Fruit fly (Drosophila melanogaster) whole organism, embryonic: ENCODE results near the gene fit.

Experiments
- Abd-B ChIP-seq: fragments of 200-800 bp; sonication (Bioruptor generic); optimal IDR thresholded peaks from 2 replicates; lab custom pipeline; 2018; ENCODE audit warnings: missing biosample characterization, mild to moderate bottlenecking, missing genetic modification characterization, moderate library complexity
- Adf1 ChIP-seq: fragments of 200-800 bp; sonication (Bioruptor generic); IDR thresholded peaks from 2 replicates; pipeline ENCODE4 v1.3.6; 2022; ENCODE audit warnings: missing biosample characterization, missing genetic modification characterization
- BEAF-32 ChIP-seq: fragments of 200-800 bp; sonication (Bioruptor generic); optimal IDR thresholded peaks from 3 replicates; lab custom pipeline; 2017; ENCODE audit warnings: missing biosample characterization, missing genetic modification characterization, mild to moderate bottlenecking, moderate library complexity, missing genetic modification reagents
- CG10209 ChIP-seq: fragments of 200-800 bp; sonication (Bioruptor generic); optimal IDR thresholded peaks from 3 replicates; lab custom pipeline; 2017; ENCODE audit warnings: missing biosample characterization, mild to moderate bottlenecking, missing genetic modification characterization, missing genetic modification reagents
- CG12071 ChIP-seq: fragments of 200-800 bp; sonication (Bioruptor generic); optimal IDR thresholded peaks from 3 replicates; lab custom pipeline; 2018; ENCODE audit warnings: missing biosample characterization, mild to moderate bottlenecking, missing genetic modification characterization
- CG12299 ChIP-seq: fragments of 200-800 bp; sonication (Bioruptor generic); optimal IDR thresholded peaks from 2 replicates; lab custom pipeline; 2018; ENCODE audit warnings: missing biosample characterization, mild to moderate bottlenecking, missing genetic modification characterization
- CG1233 ChIP-seq: fragments of 200-800 bp; sonication (Bioruptor generic); optimal IDR thresholded peaks from 4 replicates; lab custom pipeline; 2018; ENCODE audit warnings: missing biosample characterization, mild to moderate bottlenecking, missing genetic modification characterization
- CG13287 ChIP-seq: fragments of 200-800 bp; sonication (Bioruptor generic); IDR thresholded peaks from 2 replicates; pipeline ENCODE4 v1.3.6; 2022; ENCODE audit warnings: missing biosample characterization, missing genetic modification characterization; ENCODE audit not compliant: partially characterized antibody
- CG14667 ChIP-seq: fragments of 200-800 bp; sonication (Bioruptor generic); IDR thresholded peaks from 2 replicates; pipeline ENCODE4 v1.3.6; 2022; ENCODE audit warnings: missing biosample characterization, missing genetic modification characterization
- CG15696 ChIP-seq: fragments of 200-800 bp; sonication (Bioruptor generic); optimal IDR thresholded peaks from 2 replicates; lab custom pipeline; 2019; ENCODE audit warnings: missing biosample characterization, mild to moderate bottlenecking, missing genetic modification characterization, moderate library complexity
- CG17568 ChIP-seq: fragments of 200-800 bp; sonication (Bioruptor generic); optimal IDR thresholded peaks from 2 replicates; lab custom pipeline; 2018; ENCODE audit warnings: missing biosample characterization, mild to moderate bottlenecking, missing genetic modification characterization, moderate library complexity
- CG2199 ChIP-seq: fragments of 200-800 bp; sonication (Bioruptor generic); IDR thresholded peaks from 3 replicates; pipeline ENCODE4 v1.3.6; 2022; ENCODE audit warnings: missing biosample characterization, missing genetic modification characterization
- CG2678 ChIP-seq: fragments of 200-800 bp; sonication (Bioruptor generic); optimal IDR thresholded peaks from 3 replicates; lab custom pipeline; 2019; ENCODE audit warnings: missing biosample characterization, mild to moderate bottlenecking, missing genetic modification characterization, moderate library complexity
- CG30020 ChIP-seq: fragments of 200-800 bp; optimal IDR thresholded peaks from 2 replicates; lab custom pipeline; 2019; ENCODE audit warnings: missing biosample characterization, mild to moderate bottlenecking, missing genetic modification characterization, moderate library complexity
- CG30403 ChIP-seq: fragments of 200-800 bp; sonication (Bioruptor generic); optimal IDR thresholded peaks from 3 replicates; lab custom pipeline; 2016; ENCODE audit warnings: missing biosample characterization, missing genetic modification characterization
- CG31365 ChIP-seq: fragments of 200-800 bp; sonication (Bioruptor generic); optimal IDR thresholded peaks from 2 replicates; lab custom pipeline; 2018; ENCODE audit warnings: missing biosample characterization, mild to moderate bottlenecking, missing genetic modification characterization
- CG3281 ChIP-seq: fragments of 200-800 bp; sonication (Bioruptor generic); optimal IDR thresholded peaks from 3 replicates; lab custom pipeline; 2017; ENCODE audit warnings: missing biosample characterization, mild to moderate bottlenecking, missing genetic modification characterization
- CG33557 ChIP-seq: fragments of 200-800 bp; sonication (Bioruptor generic); optimal IDR thresholded peaks from 2 replicates; lab custom pipeline; 2019; ENCODE audit warnings: missing biosample characterization, mild to moderate bottlenecking, missing genetic modification characterization, moderate library complexity
- CG4424 ChIP-seq: fragments of 200-800 bp; sonication (Bioruptor generic); optimal IDR thresholded peaks from 3 replicates; lab custom pipeline; 2016; ENCODE audit warnings: missing biosample characterization, missing genetic modification characterization
- CG4854 ChIP-seq: fragments of 200-800 bp; sonication (Bioruptor generic); optimal IDR thresholded peaks from 2 replicates; lab custom pipeline; 2016; ENCODE audit warnings: missing biosample characterization, missing genetic modification characterization, inconsistent platforms
- CG7745 ChIP-seq: fragments of 200-800 bp; sonication (Bioruptor generic); optimal IDR thresholded peaks from 2 replicates; lab custom pipeline; 2018; ENCODE audit warnings: missing biosample characterization, mild to moderate bottlenecking, missing genetic modification characterization, moderate library complexity
- CG8089 ChIP-seq: fragments of 200-800 bp; sonication (Bioruptor generic); optimal IDR thresholded peaks from 3 replicates; lab custom pipeline; 2016; ENCODE audit warnings: missing biosample characterization, missing genetic modification characterization
- CG9437 ChIP-seq: fragments of 200-800 bp; sonication (Bioruptor generic); optimal IDR thresholded peaks from 2 replicates; lab custom pipeline; 2018; ENCODE audit warnings: missing biosample characterization, mild to moderate bottlenecking, missing genetic modification characterization
- CG9609 ChIP-seq: fragments of 200-800 bp; sonication (Bioruptor generic); optimal IDR thresholded peaks from 3 replicates; lab custom pipeline; 2016; ENCODE audit warnings: missing biosample characterization, missing genetic modification characterization
- CG9876 ChIP-seq: fragments of 200-800 bp; sonication (Bioruptor generic); optimal IDR thresholded peaks from 2 replicates; lab custom pipeline; 2016; ENCODE audit warnings: missing biosample characterization, missing genetic modification characterization
- Dip2 ChIP-seq: fragments of 200-800 bp; sonication (Bioruptor generic); IDR thresholded peaks from 2 replicates; pipeline ENCODE4 v1.3.6; 2022; ENCODE audit warnings: missing biosample characterization, missing genetic modification characterization
- Lpt ChIP-seq: fragments of >200 bp; optimal IDR thresholded peaks from 2 replicates; lab custom pipeline; 2018; ENCODE audit warnings: missing biosample characterization, missing genetic modification characterization
- MESR4 ChIP-seq: fragments of 200-800 bp; sonication (Bioruptor generic); optimal IDR thresholded peaks from 2 replicates; lab custom pipeline; 2018; ENCODE audit warnings: missing biosample characterization, mild to moderate bottlenecking, missing genetic modification characterization, moderate library complexity
- Nf-YA ChIP-seq: fragments of 200-800 bp; sonication (Bioruptor generic); IDR thresholded peaks from 2 replicates; pipeline ENCODE4 v1.3.6; 2022; ENCODE audit warnings: missing biosample characterization, missing genetic modification characterization
- Nf-YB ChIP-seq: fragments of 200-800 bp; sonication (Bioruptor generic); optimal IDR thresholded peaks from 3 replicates; lab custom pipeline; 2019; ENCODE audit warnings: missing biosample characterization, mild to moderate bottlenecking, missing genetic modification characterization, moderate library complexity
- Poxn ChIP-seq: fragments of 200-800 bp; sonication (Bioruptor generic); IDR thresholded peaks from 2 replicates; pipeline ENCODE4 v1.3.6; 2022; ENCODE audit warnings: missing biosample characterization, missing genetic modification characterization
- Tbp ChIP-seq: fragments of >200 bp; optimal IDR thresholded peaks from 2 replicates; lab custom pipeline; 2018; ENCODE audit warnings: missing biosample characterization, missing genetic modification characterization
- cas ChIP-seq: fragments of 200-800 bp; sonication (Bioruptor generic); IDR thresholded peaks from 2 replicates; pipeline ENCODE4 v1.3.6; 2022; ENCODE audit warnings: missing biosample characterization, missing genetic modification characterization
- chif ChIP-seq, 2 experiments: fragments of 200-800 bp; sonication (Bioruptor generic); optimal IDR thresholded peaks; 3 replicates each; lab custom pipeline; 2016; ENCODE audit warnings: missing biosample characterization in 2 of 2, missing genetic modification characterization in 2 of 2
- chm ChIP-seq: fragments of 200-800 bp; sonication (Bioruptor generic); IDR thresholded peaks from 2 replicates; pipeline ENCODE4 v1.3.6; 2022; ENCODE audit warnings: missing biosample characterization, missing genetic modification characterization
- dati ChIP-seq: fragments of 200-800 bp; sonication (Bioruptor generic); IDR thresholded peaks from 2 replicates; pipeline ENCODE4 v1.3.6; 2022; ENCODE audit warnings: missing biosample characterization, missing genetic modification characterization
- emc ChIP-seq: fragments of 200-800 bp; sonication (Bioruptor generic); optimal IDR thresholded peaks from 2 replicates; lab custom pipeline; 2016; ENCODE audit warnings: missing biosample characterization, missing genetic modification characterization
- fd64A ChIP-seq: fragments of 200-800 bp; sonication (Bioruptor generic); optimal IDR thresholded peaks from 3 replicates; lab custom pipeline; 2018; ENCODE audit warnings: missing biosample characterization, mild to moderate bottlenecking, missing genetic modification characterization
- gcm ChIP-seq: fragments of 200-800 bp; sonication (Bioruptor generic); optimal IDR thresholded peaks from 2 replicates; lab custom pipeline; 2019; ENCODE audit warnings: missing biosample characterization, mild to moderate bottlenecking, missing genetic modification characterization, moderate library complexity
- gsb ChIP-seq: fragments of 200-800 bp; sonication (Bioruptor generic); IDR thresholded peaks from 2 replicates; pipeline ENCODE4 v1.3.6; 2022; ENCODE audit warnings: missing biosample characterization, missing genetic modification characterization
- her ChIP-seq: fragments of 200-800 bp; sonication (Bioruptor generic); optimal IDR thresholded peaks from 2 replicates; lab custom pipeline; 2016; ENCODE audit warnings: missing biosample characterization, missing genetic modification characterization
- lab ChIP-seq: fragments of 200-800 bp; sonication (Bioruptor generic); optimal IDR thresholded peaks from 3 replicates; lab custom pipeline; 2017; ENCODE audit warnings: missing biosample characterization, missing genetic modification characterization, mild to moderate bottlenecking, moderate library complexity, missing genetic modification reagents
- lov ChIP-seq, 2 experiments: fragments of 200-800 bp in 1 of 2; fragments of >200 bp in 1 of 2; sonication (Bioruptor generic) in 1 of 2; IDR thresholded peaks in 1 of 2; optimal IDR thresholded peaks in 1 of 2; 2 replicates in 1 of 2; 3 replicates in 1 of 2; pipeline versions ENCODE4 v1.3.6 to Lab custom; 2017 to 2022; ENCODE audit warnings: missing biosample characterization in 1 of 2, missing genetic modification characterization in 1 of 2
- nom ChIP-seq: fragments of 200-800 bp; sonication (Bioruptor generic); optimal IDR thresholded peaks from 2 replicates; lab custom pipeline; 2017; ENCODE audit warnings: missing biosample characterization, missing genetic modification characterization, mild to moderate bottlenecking, moderate library complexity, missing genetic modification reagents
- schlank ChIP-seq: fragments of 200-800 bp; sonication (Bioruptor generic); optimal IDR thresholded peaks from 2 replicates; lab custom pipeline; 2018; ENCODE audit warnings: missing biosample characterization, mild to moderate bottlenecking, missing genetic modification characterization
- tap ChIP-seq: fragments of 200-800 bp; optimal IDR thresholded peaks from 3 replicates; lab custom pipeline; 2019; ENCODE audit warnings: missing biosample characterization, mild to moderate bottlenecking, missing genetic modification characterization, moderate library complexity
- vnd ChIP-seq: fragments of 200-800 bp; sonication (Bioruptor generic); IDR thresholded peaks from 3 replicates; pipeline ENCODE4 v1.3.6; 2022; ENCODE audit warnings: missing biosample characterization, missing genetic modification characterization; ENCODE audit not compliant: partially characterized antibody
- wdn ChIP-seq: fragments of 200-800 bp; sonication (Bioruptor generic); IDR thresholded peaks from 2 replicates; pipeline ENCODE4 v1.3.6; 2022; ENCODE audit warnings: missing biosample characterization, missing genetic modification characterization
- wek ChIP-seq: fragments of 200-800 bp; sonication (Bioruptor generic); optimal IDR thresholded peaks from 3 replicates; lab custom pipeline; 2018; ENCODE audit warnings: missing biosample characterization, mild to moderate bottlenecking, missing genetic modification characterization, moderate library complexity

The fit gene

DNA sequence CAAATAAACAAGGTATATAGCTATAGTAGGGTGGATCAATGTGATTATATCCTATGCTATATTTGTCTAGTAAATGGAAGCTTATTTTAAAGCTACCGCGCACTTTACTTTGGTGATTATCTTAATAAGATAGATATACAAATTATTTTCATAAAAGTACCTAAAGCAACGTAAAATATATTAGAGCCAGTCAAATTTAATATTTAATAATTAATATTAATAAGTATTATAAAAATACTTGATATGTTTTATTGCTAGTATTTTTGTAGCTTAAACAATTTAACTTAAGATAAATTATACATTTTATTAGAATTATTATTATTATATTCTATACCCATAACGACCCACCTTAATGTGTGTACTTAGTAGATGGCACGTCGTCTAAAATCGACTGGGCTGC, 44.6 kb downstream of the fit start (continued):
- TF ChIP-seq lab (GFP tag; lab: Kevin White, UChicago) (peak; percentile 42), CG10209 (GFP tag; lab: Kevin White, UChicago) (no peak), CG1233 (GFP tag; lab: Kevin White, UChicago) (peak; percentile 34), emc (GFP tag; lab: Kevin White, UChicago) (no peak), CG2199 (GFP tag; lab: Robert Waterston, UW) (no peak), CG4854 (GFP tag; lab: Kevin White, UChicago) (no peak), her (GFP tag; lab: Kevin White, UChicago) (no peak), CG9437 (GFP tag; lab: Kevin White, UChicago) (peak; percentile 6), Poxn (no peak), CG4424 (GFP tag; lab: Kevin White, UChicago) (peak; percentile 30)

DNA sequence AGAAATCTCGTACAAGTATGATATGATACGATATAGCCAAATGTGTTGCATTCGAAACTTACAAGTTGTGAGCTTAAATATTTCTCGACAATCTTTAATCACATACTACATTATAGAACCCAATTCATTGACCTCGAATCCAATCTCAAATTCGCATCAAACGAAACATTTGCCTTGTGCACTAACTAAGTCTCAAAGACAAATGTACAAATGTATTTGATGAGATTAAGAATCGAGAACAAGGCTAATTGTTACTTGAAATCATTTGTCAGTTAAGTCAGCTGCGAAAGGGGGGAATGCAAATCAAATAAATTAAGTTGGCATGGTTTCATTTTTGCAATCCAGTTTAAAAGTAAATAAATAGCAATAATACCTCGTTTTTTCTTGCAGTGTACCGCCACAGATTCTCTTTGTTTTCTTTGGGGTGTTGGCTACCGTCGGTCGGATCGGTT, 45.7 kb downstream of the fit start:
- TF ChIP-seq CG12299 (tag; lab: Kevin White, UChicago): no peak
- TF ChIP-seq schlank (tag; lab: Kevin White, UChicago): no peak
- peak; percentile 0 for TF ChIP-seq CG8089 (GFP tag; lab: Kevin White, UChicago)
- TF ChIP-seq gsb (GFP tag; lab: Robert Waterston, UW): no peak
- no peak for TF ChIP-seq Adf1 (GFP tag; lab: Robert Waterston, UW)
- peak; percentile 26 for TF ChIP-seq gcm (GFP tag; lab: Kevin White, UChicago)
- TF ChIP-seq CG13287: no peak
- TF ChIP-seq CG30020: no peak
- TF ChIP-seq CG31365 (tag; lab: Kevin White, UChicago): no peak
- no peak for TF ChIP-seq Abd-B (GFP tag; lab: Kevin White, UChicago)
- TF ChIP-seq CG2678 (tag; lab: Kevin White, UChicago): peak; percentile 32
- peak; percentile 22 for TF ChIP-seq CG9609 (GFP tag; lab: Kevin White, UChicago)
- TF ChIP-seq chif (GFP tag; optimal IDR thresholded peaks at IDR 0.05; lab: Kevin White, UChicago): peak; percentile 29 to 63
- TF ChIP-seq cas: no peak
- TF ChIP-seq wek (GFP tag; lab: Kevin White, UChicago): no peak
- no peak for TF ChIP-seq CG14667
- TF ChIP-seq Lpt (GFP tag; lab: Kevin White, UChicago): no peak
- TF ChIP-seq CG9876 (GFP tag; lab: Kevin White, UChicago): no peak
- no peak for TF ChIP-seq tap (tag; lab: Kevin White, UChicago)
- no peak for TF ChIP-seq fd64A
- TF ChIP-seq vnd (GFP tag; lab: Robert Waterston, UW): no peak
- TF ChIP-seq MESR4: no peak
- TF ChIP-seq CG3281: no peak
- peak; percentile 29 for TF ChIP-seq nom (GFP tag; lab: Kevin White, UChicago)
- no peak for TF ChIP-seq Nf-YA (GFP tag; lab: Robert Waterston, UW)
- TF ChIP-seq lov (optimal IDR thresholded peaks at IDR 0.05; lab: Kevin White, UChicago): no peak
- no peak for TF ChIP-seq lov (GFP tag; IDR thresholded peaks at IDR 0.05; lab: Robert Waterston, UW)
- TF ChIP-seq wdn: no peak
- no peak for TF ChIP-seq CG12071 (GFP tag; lab: Kevin White, UChicago)
- no peak for TF ChIP-seq CG7745 (tag; lab: Kevin White, UChicago)
- peak; percentile 46 for TF ChIP-seq CG30403 (GFP tag; lab: Kevin White, UChicago)
- TF ChIP-seq CG15696 (tag; lab: Kevin White, UChicago): no peak
- TF ChIP-seq BEAF-32 (GFP tag; lab: Kevin White, UChicago): no peak
- TF ChIP-seq Tbp: no peak
- no peak for TF ChIP-seq CG33557 (GFP tag; lab: Kevin White, UChicago)
- no peak for TF ChIP-seq CG17568 (GFP tag; lab: Kevin White, UChicago)
- no peak for TF ChIP-seq Nf-YB (GFP tag; lab: Kevin White, UChicago)
- TF ChIP-seq Dip2 (GFP tag; lab: Robert Waterston, UW): no peak
- TF ChIP-seq chm (GFP tag; lab: Robert Waterston, UW): no peak
- TF ChIP-seq dati (GFP tag; lab: Robert Waterston, UW): no peak
